Fruit fly (Drosophila melanogaster) whole organism, pupa: ENCODE data around the gene CG5961.

Experiments
- CG10348 ChIP-seq: fragments of 200-800 bp; sonication (Bioruptor generic); IDR thresholded peaks from 2 replicates; pipeline ENCODE4 v1.3.6; 2022; ENCODE audit warnings: missing biosample characterization, missing genetic modification characterization
- CG12605 ChIP-seq: fragments of 200-800 bp; sonication (Bioruptor generic); IDR thresholded peaks from 2 replicates; pipeline ENCODE4 v1.3.6; 2022; ENCODE audit warnings: missing biosample characterization, missing genetic modification characterization
- CG13204 ChIP-seq: fragments of 200-800 bp; sonication (Bioruptor generic); optimal IDR thresholded peaks from 2 replicates; lab custom pipeline; 2018; ENCODE audit warnings: missing biosample characterization, mild to moderate bottlenecking, missing genetic modification characterization, moderate library complexity
- CG14655 ChIP-seq: fragments of 200-800 bp; sonication (Bioruptor generic); optimal IDR thresholded peaks from 3 replicates; lab custom pipeline; 2017; ENCODE audit warnings: mild to moderate bottlenecking, missing biosample characterization, missing genetic modification reagents, missing genetic modification characterization
- CG15710 ChIP-seq: fragments of 200-800 bp; sonication (Bioruptor generic); optimal IDR thresholded peaks from 2 replicates; lab custom pipeline; 2018; ENCODE audit warnings: missing biosample characterization, mild to moderate bottlenecking, missing genetic modification characterization, moderate library complexity
- CG17806 ChIP-seq: fragments of 200-800 bp; sonication (Bioruptor generic); optimal IDR thresholded peaks from 2 replicates; lab custom pipeline; 2018; ENCODE audit warnings: missing biosample characterization, mild to moderate bottlenecking, missing genetic modification characterization, moderate library complexity
- CG32121 ChIP-seq: fragments of 200-800 bp; sonication (Bioruptor generic); IDR thresholded peaks from 2 replicates; pipeline ENCODE4 v1.3.6; 2022; ENCODE audit warnings: missing biosample characterization, missing genetic modification characterization
- CG34367 ChIP-seq: fragments of 200-800 bp; sonication (Bioruptor generic); optimal IDR thresholded peaks from 2 replicates; lab custom pipeline; 2018; ENCODE audit warnings: missing biosample characterization, mild to moderate bottlenecking, missing genetic modification characterization
- CG4496 ChIP-seq: fragments of 200-800 bp; sonication (Bioruptor generic); IDR thresholded peaks from 3 replicates; pipeline ENCODE4 v1.3.6; 2022; ENCODE audit warnings: missing biosample characterization, missing genetic modification characterization
- CG8159 ChIP-seq: fragments of 200-800 bp; sonication (Bioruptor generic); optimal IDR thresholded peaks from 3 replicates; lab custom pipeline; 2018; ENCODE audit warnings: missing biosample characterization, mild to moderate bottlenecking, missing genetic modification characterization, moderate library complexity
- CG8301 ChIP-seq: fragments of 200-800 bp; sonication (Bioruptor generic); optimal IDR thresholded peaks from 2 replicates; lab custom pipeline; 2018; ENCODE audit warnings: missing biosample characterization, mild to moderate bottlenecking, missing genetic modification characterization
- CG9948 ChIP-seq: fragments of 200-800 bp; sonication (Bioruptor generic); optimal IDR thresholded peaks from 2 replicates; lab custom pipeline; 2018; ENCODE audit warnings: missing biosample characterization, mild to moderate bottlenecking, missing genetic modification characterization, moderate library complexity
- D1 ChIP-seq: fragments of 200-800 bp; sonication (Bioruptor generic); optimal IDR thresholded peaks from 2 replicates; lab custom pipeline; 2018; ENCODE audit warnings: missing biosample characterization, mild to moderate bottlenecking, missing genetic modification characterization, moderate library complexity
- EcR ChIP-seq: fragments of 200-800 bp; sonication (Bioruptor generic); optimal IDR thresholded peaks from 3 replicates; lab custom pipeline; 2019; ENCODE audit warnings: missing biosample characterization, missing genetic modification characterization, mild to moderate bottlenecking, moderate library complexity, missing genetic modification reagents
- Ets98B ChIP-seq: fragments of 200-800 bp; sonication (Bioruptor generic); IDR thresholded peaks from 2 replicates; pipeline ENCODE4 v1.3.6; 2022; ENCODE audit warnings: missing biosample characterization, missing genetic modification characterization
- Pif1A ChIP-seq: fragments of 200-800 bp; sonication (Bioruptor generic); optimal IDR thresholded peaks from 3 replicates; lab custom pipeline; 2016; ENCODE audit warnings: missing biosample characterization, missing genetic modification characterization
- Pif1B ChIP-seq: fragments of 200-800 bp; sonication (Bioruptor generic); optimal IDR thresholded peaks from 3 replicates; lab custom pipeline; 2016; ENCODE audit warnings: missing biosample characterization, missing genetic modification characterization
- Snoo ChIP-seq: fragments of 200-800 bp; sonication (Bioruptor generic); optimal IDR thresholded peaks from 3 replicates; lab custom pipeline; 2017; ENCODE audit warnings: missing biosample characterization, mild to moderate bottlenecking, missing genetic modification characterization, inconsistent platforms
- fd96Ca ChIP-seq: fragments of 200-800 bp; sonication (Bioruptor generic); IDR thresholded peaks from 3 replicates; pipeline ENCODE4 v1.3.6; 2022; ENCODE audit warnings: missing biosample characterization, missing genetic modification characterization
- gl ChIP-seq: fragments of 200-800 bp; sonication (Bioruptor generic); optimal IDR thresholded peaks from 2 replicates; lab custom pipeline; 2018; ENCODE audit warnings: missing biosample characterization, mild to moderate bottlenecking, missing genetic modification characterization
- rn ChIP-seq: fragments of 200-800 bp; sonication (Bioruptor generic); IDR thresholded peaks from 2 replicates; pipeline ENCODE4 v1.3.6; 2022; ENCODE audit warnings: missing biosample characterization, missing genetic modification characterization

Gene CG5961

DNA sequence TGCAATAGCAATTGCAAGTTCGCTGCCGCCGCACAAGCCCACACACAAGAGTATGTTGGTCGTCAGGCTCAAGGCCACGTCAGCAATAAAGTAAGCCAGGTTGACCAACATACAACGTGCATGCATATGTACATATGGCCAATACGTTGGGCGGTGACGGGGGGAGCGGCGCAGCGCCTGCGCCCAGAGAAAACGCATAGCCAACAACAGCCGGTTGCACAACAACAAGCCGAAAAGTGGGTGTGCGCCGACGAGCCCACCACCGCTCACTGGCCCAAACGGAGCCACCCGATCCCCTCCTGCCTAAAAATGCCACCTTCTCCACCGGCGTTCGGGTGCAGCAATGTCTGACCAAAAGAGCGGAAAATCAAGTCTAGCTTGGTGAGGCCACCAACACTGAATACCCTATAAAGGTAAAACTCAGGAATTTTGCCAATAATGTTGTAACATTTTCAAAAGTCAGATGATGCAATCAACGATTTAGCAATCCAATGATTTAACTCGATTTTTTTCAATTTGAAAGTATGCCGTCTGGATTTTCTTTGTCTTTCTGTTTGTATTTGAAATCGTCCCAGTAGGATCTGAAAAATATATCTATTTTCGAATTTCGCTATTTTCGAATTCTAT is 8.1 kb downstream of the CG5961 start, which contains the start of gene CG5509:
Gene CG5509, plus strand, starts transcription at position 577 of the 627 bp plus-strand sequence.
- TF ChIP-seq CG8159, result no peak
- TF ChIP-seq CG13204 (GFP tag; lab: Kevin White, UChicago), result peak; percentile 92
- 0 out of 2 replicates have a peak, but pooled peaks have one; percentile 9 for TF ChIP-seq CG10348 (GFP tag; lab: Robert Waterston, UW)
- TF ChIP-seq Ets98B, result peak; percentile 43
- no peak for TF ChIP-seq Snoo (tag; lab: Kevin White, UChicago)
- TF ChIP-seq CG4496 (GFP tag; lab: Robert Waterston, UW), result 0 out of 3 replicates have a peak, but pooled peaks have one; percentile 22
- no peak for TF ChIP-seq CG12605 (GFP tag; lab: Robert Waterston, UW)
- no peak for TF ChIP-seq CG32121
- TF ChIP-seq CG15710, result no peak
- TF ChIP-seq gl (tag; lab: Kevin White, UChicago), result no peak
- no peak for TF ChIP-seq CG9948 (tag; lab: Kevin White, UChicago)
- TF ChIP-seq EcR (GFP tag; lab: Kevin White, UChicago), result peak; percentile 63
- no peak for TF ChIP-seq CG34367
- TF ChIP-seq Pif1A (GFP tag; lab: Kevin White, UChicago), result no peak
- TF ChIP-seq Pif1B (GFP tag; lab: Kevin White, UChicago), result no peak
- no peak for TF ChIP-seq fd96Ca (GFP tag; lab: Robert Waterston, UW)
- TF ChIP-seq CG14655, result no peak
- no peak for TF ChIP-seq D1
- TF ChIP-seq CG17806 (tag; lab: Kevin White, UChicago), result no peak
- TF ChIP-seq CG8301 (tag; lab: Kevin White, UChicago), result no peak
- TF ChIP-seq rn, result no peak

DNA sequence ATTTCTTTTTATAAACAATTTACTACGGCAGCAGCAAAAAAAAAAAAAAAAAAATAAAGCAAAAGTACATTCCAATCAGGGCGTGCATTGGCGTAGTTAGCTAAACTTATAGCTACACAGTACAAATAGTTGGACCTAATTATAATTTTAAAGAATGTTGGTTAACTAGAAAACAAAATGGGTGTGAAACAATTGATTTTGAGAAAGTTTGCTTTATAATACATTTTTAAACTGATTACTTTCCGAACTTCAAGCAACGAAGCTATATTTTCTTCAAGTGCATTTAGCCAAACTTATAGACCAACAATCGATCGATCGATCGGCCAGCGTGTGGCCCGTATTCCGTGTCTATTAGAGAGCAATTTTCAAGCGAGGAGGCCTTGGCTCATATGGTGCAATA is 8.7 kb downstream of the CG5961 start:
- TF ChIP-seq rn (no peak), CG4496 (GFP tag; lab: Robert Waterston, UW) (0 out of 3 replicates have a peak, but pooled peaks have one; percentile 49), CG13204 (GFP tag; lab: Kevin White, UChicago) (no peak), CG8159 (peak; percentile 32), Ets98B (peak; percentile 29), CG10348 (GFP tag; lab: Robert Waterston, UW) (0 out of 2 replicates have a peak, but pooled peaks have one; percentile 11), CG34367 (peak; percentile 15), CG8301 (tag; lab: Kevin White, UChicago) (peak; percentile 20), CG15710 (peak; percentile 21), Pif1B (GFP tag; lab: Kevin White, UChicago) (no peak), CG32121 (peak; percentile 22; the same call in 1 of the 2 replicates), Snoo (tag; lab: Kevin White, UChicago) (no peak), CG12605 (GFP tag; lab: Robert Waterston, UW) (0 out of 2 replicates have a peak, but pooled peaks have one; percentile 35), CG17806 (tag; lab: Kevin White, UChicago) (peak; percentile 27), CG9948 (tag; lab: Kevin White, UChicago) (peak; percentile 22)

DNA sequence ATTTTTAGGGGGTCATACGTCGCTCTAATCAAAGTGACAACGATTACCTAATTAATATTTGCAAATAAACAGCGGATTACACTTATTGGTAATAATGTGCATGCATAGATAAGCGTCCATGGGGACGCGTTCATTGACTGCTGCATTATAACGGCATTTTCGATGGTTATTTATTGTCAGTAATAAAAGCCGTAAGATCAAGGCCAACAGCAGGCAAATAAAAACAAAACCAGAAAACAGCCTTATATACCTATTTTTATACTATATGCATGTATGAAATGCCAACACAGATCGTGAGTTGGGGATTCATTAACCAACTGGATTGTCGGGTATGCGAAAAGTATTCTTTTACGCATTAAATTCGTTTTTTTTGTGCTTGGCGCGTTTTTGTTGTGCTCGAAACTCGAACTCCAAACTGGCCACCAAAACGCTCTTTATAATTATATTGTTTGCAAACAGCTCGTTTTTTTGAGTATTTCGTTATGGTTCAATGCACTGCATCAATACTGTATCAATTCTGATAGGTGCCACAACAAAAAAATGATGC is 9.3 kb downstream of the CG5961 start:
- TF ChIP-seq EcR (GFP tag; lab: Kevin White, UChicago) (peak; percentile 91), Snoo (tag; lab: Kevin White, UChicago) (no peak), CG13204 (GFP tag; lab: Kevin White, UChicago) (no peak), CG15710 (no peak), Ets98B (no peak), Pif1A (GFP tag; lab: Kevin White, UChicago) (no peak), CG8301 (tag; lab: Kevin White, UChicago) (no peak), gl (tag; lab: Kevin White, UChicago) (no peak), CG9948 (tag; lab: Kevin White, UChicago) (no peak)
- TF ChIP-seq, all 21 proteins: peak for 1

DNA sequence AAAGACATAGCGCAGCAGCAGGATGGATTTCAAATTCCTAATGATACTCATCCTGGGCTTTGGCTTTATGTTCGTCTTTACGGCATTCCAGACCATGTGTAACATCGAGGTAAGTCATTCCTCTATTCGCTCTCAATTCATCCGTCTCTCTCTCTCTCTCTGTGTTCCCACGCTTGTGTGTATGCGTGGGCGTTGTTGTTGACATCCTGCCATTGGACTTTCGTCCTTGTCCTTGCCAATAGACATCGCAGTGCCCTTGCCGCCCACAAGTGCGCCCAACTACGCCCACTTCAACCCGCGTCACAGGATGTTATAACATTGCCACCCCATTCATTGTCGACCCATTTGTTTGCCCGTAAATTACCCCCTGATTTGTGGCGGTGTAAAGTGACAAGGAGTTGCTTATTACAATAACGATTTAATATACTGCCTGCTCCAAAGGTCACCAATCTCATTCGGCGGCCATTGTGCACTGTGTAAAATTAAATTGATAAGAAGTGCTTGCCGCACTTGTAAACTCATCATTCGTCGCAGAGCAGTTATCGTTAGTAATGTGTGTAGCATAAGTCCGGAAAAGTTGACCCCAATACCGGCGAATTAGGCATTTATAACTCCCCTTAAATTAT is 10.4 kb downstream of the CG5961 start:
- TF ChIP-seq Pif1B (GFP tag; lab: Kevin White, UChicago), result no peak
- TF ChIP-seq CG8159, result peak; percentile 18
- TF ChIP-seq CG10348 (GFP tag; lab: Robert Waterston, UW), result no peak
- peak; percentile 43 for TF ChIP-seq CG32121
- no peak for TF ChIP-seq D1
- TF ChIP-seq CG4496 (GFP tag; lab: Robert Waterston, UW), result no peak; the same call in 2 of the 3 replicates
- peak; percentile 5 for TF ChIP-seq CG9948 (tag; lab: Kevin White, UChicago)
- TF ChIP-seq gl (tag; lab: Kevin White, UChicago), result peak; percentile 51
- no peak for TF ChIP-seq CG17806 (tag; lab: Kevin White, UChicago)
- TF ChIP-seq CG13204 (GFP tag; lab: Kevin White, UChicago), result peak; percentile 52
- TF ChIP-seq CG12605 (GFP tag; lab: Robert Waterston, UW), result no peak
- TF ChIP-seq EcR (GFP tag; lab: Kevin White, UChicago), result peak; percentile 34
- TF ChIP-seq CG14655, result no peak
- TF ChIP-seq CG34367, result no peak
- TF ChIP-seq CG15710, result no peak
- no peak for TF ChIP-seq Snoo (tag; lab: Kevin White, UChicago)
- TF ChIP-seq Pif1A (GFP tag; lab: Kevin White, UChicago), result peak; percentile 5
- no peak for TF ChIP-seq Ets98B
- peak; percentile 24; the same call in 1 of the 3 replicates for TF ChIP-seq fd96Ca (GFP tag; lab: Robert Waterston, UW)
- TF ChIP-seq rn, result no peak
- no peak for TF ChIP-seq CG8301 (tag; lab: Kevin White, UChicago)
- TF ChIP-seq, all 21 proteins: peak for 8

DNA sequence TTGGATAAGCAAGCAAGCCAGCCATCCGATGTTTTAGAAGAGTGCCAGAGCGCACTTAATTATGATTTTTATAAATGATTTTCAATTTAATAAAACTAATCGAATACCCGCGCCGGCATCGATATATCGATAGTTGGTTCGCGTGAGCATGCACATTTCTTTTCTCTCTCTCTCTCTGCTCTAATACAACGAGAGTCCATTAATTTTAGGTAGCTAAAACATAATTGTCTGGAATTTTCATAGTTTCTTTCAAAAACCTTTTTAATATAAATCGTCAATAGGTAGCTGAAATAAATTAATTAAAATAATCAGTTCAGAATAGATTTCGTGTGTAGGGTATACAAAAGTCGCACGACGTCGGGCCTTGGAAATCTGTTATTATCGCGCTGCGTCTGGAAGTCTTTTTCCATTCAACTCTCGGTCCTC is 11.2 kb downstream of the CG5961 start, which contains the start of gene CG18549:
Gene CG18549, plus strand, starts transcription at position 408 of the 426 bp plus-strand sequence.
- peak; percentile 100 for TF ChIP-seq Ets98B
- peak; percentile 99 for TF ChIP-seq CG13204 (GFP tag; lab: Kevin White, UChicago)
- peak; percentile 100 for TF ChIP-seq CG32121
- peak; percentile 100 for TF ChIP-seq CG8301 (tag; lab: Kevin White, UChicago)
- TF ChIP-seq fd96Ca (GFP tag; lab: Robert Waterston, UW), result peak; percentile 100
- TF ChIP-seq CG9948 (tag; lab: Kevin White, UChicago), result peak; percentile 100
- peak; percentile 100 for TF ChIP-seq Pif1B (GFP tag; lab: Kevin White, UChicago)
- TF ChIP-seq CG8159, result peak; percentile 100
- peak; percentile 100 for TF ChIP-seq rn
- peak; percentile 100 for TF ChIP-seq Pif1A (GFP tag; lab: Kevin White, UChicago)
- peak; percentile 100 for TF ChIP-seq D1
- peak; percentile 100 for TF ChIP-seq CG14655
- TF ChIP-seq CG12605 (GFP tag; lab: Robert Waterston, UW), result peak; percentile 100
- TF ChIP-seq EcR (GFP tag; lab: Kevin White, UChicago), result peak; percentile 91
- TF ChIP-seq gl (tag; lab: Kevin White, UChicago), result peak; percentile 99
- TF ChIP-seq CG17806 (tag; lab: Kevin White, UChicago), result peak; percentile 100
- TF ChIP-seq CG34367, result peak; percentile 100
- peak; percentile 100 for TF ChIP-seq CG15710
- peak; percentile 100 for TF ChIP-seq CG4496 (GFP tag; lab: Robert Waterston, UW)
- peak; percentile 99 for TF ChIP-seq CG10348 (GFP tag; lab: Robert Waterston, UW)
- TF ChIP-seq Snoo (tag; lab: Kevin White, UChicago), result peak; percentile 100
